Fruit fly (Drosophila melanogaster): Measurements from ENCODE around the gene CG31606.

The CG31606 gene

DNA sequence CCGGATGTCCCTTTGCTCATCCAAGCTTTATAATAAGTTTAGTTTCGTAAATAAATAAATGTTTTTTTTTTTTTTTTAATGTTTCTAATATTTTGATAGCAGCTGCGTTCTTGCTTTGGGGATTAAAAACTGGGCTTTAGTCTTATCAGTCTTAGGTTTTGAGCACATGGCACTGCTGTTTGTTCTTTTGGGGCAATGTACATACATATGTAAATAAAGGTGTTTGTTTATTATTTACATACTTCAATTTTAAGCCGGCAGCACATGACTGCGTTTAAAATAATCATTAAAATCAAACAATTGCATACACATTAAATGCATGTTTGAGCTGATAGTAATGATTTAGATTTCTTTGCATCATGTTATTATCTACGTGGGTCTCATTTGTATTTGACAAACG lies 16.8 kb downstream of the CG31606 start (continued):
- TF ChIP-seq CG1792 (GFP tag; optimal IDR thresholded peaks at IDR 0.05) (peak; percentile 80), kni (GFP tag; optimal IDR thresholded peaks at IDR 0.05) (peak; percentile 76), knrl (GFP tag; IDR thresholded peaks at IDR 0.05; ENCODE audit: partially characterized antibody) (no peak), oc (tag; optimal IDR thresholded peaks at IDR 0.05) (peak; percentile 87), CG10267 (tag; optimal IDR thresholded peaks at IDR 0.05) (peak; percentile 54), schlank (tag; optimal IDR thresholded peaks at IDR 0.05) (peak; percentile 53), br (optimal IDR thresholded peaks at IDR 0.05) (no peak), ci (GFP tag; IDR thresholded peaks at IDR 0.05) (peak; percentile 93), CG3065 (GFP tag; optimal IDR thresholded peaks at IDR 0.05) (peak; percentile 59), jumu (GFP tag; optimal IDR thresholded peaks at IDR 0.05) (peak; percentile 20), ssp (GFP tag; IDR thresholded peaks at IDR 0.05) (no peak), CG14050 (GFP tag; IDR thresholded peaks at IDR 0.05) (no peak; the same call in 2 of the 3 replicates), gfzf (GFP tag; optimal IDR thresholded peaks at IDR 0.05) (no peak), sens-2 (GFP tag; IDR thresholded peaks at IDR 0.05) (peak; percentile 74), maf-S (GFP tag; optimal IDR thresholded peaks at IDR 0.05) (peak; percentile 63), salm (tag; optimal IDR thresholded peaks at IDR 0.05) (peak; percentile 85), CG6683 (GFP tag; optimal IDR thresholded peaks at IDR 0.05) (peak; percentile 51), crc (GFP tag; optimal IDR thresholded peaks at IDR 0.05) (peak; percentile 45), Dip2 (GFP tag; IDR thresholded peaks at IDR 0.05) (no peak), ara (GFP tag; IDR thresholded peaks at IDR 0.05) (peak; percentile 84), ken (GFP tag; IDR thresholded peaks at IDR 0.05) (peak; percentile 57; the same call in 1 of the 3 replicates), gt (GFP tag; IDR thresholded peaks at IDR 0.05) (0 out of 2 replicates have a peak, but pooled peaks have one; percentile 11), CG1024 (GFP tag; IDR thresholded peaks at IDR 0.05) (peak; percentile 76; the same call in 1 of the 2 replicates), CG8290 (GFP tag; optimal IDR thresholded peaks at IDR 0.05) (peak; percentile 70), CG8290 (tag; optimal IDR thresholded peaks at IDR 0.05) (peak; percentile 76 to 87), CG7963 (GFP tag; IDR thresholded peaks at IDR 0.05; ENCODE audit: partially characterized antibody) (no peak), CG18599 (GFP tag; optimal IDR thresholded peaks at IDR 0.05) (peak; percentile 68), CG14014 (GFP tag; IDR thresholded peaks at IDR 0.05) (peak; percentile 63; the same call in 1 of the 2 replicates), emc (GFP tag; optimal IDR thresholded peaks at IDR 0.05) (no peak), CG2199 (GFP tag; IDR thresholded peaks at IDR 0.05) (peak; percentile 50; the same call in 1 of the 3 replicates), ash1 (GFP tag; optimal IDR thresholded peaks at IDR 0.05) (no peak), phol (tag; optimal IDR thresholded peaks at IDR 0.05) (peak; percentile 35), CG18764 (GFP tag; optimal IDR thresholded peaks at IDR 0.05) (peak; percentile 83), CG7271 (tag; optimal IDR thresholded peaks at IDR 0.05) (peak; percentile 31), CrebB (tag; optimal IDR thresholded peaks at IDR 0.05) (peak; percentile 84), CG17568 (GFP tag; optimal IDR thresholded peaks at IDR 0.05) (peak; percentile 92), CG1529 (GFP tag; optimal IDR thresholded peaks at IDR 0.05) (peak; percentile 90), bigmax (GFP tag; optimal IDR thresholded peaks at IDR 0.05) (peak; percentile 39), CG16779 (GFP tag; IDR thresholded peaks at IDR 0.05) (no peak), bowl (GFP tag; IDR thresholded peaks at IDR 0.05) (no peak), CG10321 (GFP tag; IDR thresholded peaks at IDR 0.05) (no peak), psq (GFP tag; optimal IDR thresholded peaks at IDR 0.05) (peak; percentile 70), Neu2 (GFP tag; optimal IDR thresholded peaks at IDR 0.05; ENCODE audit: borderline replicate concordance) (no peak), CG17612 (GFP tag; IDR thresholded peaks at IDR 0.05) (0 out of 2 replicates have a peak, but pooled peaks have one; percentile 27), pnt (GFP tag; optimal IDR thresholded peaks at IDR 0.05) (peak; percentile 57), CG10431 (GFP tag; optimal IDR thresholded peaks at IDR 0.05) (peak; percentile 79), her (GFP tag; optimal IDR thresholded peaks at IDR 0.05) (peak; percentile 29), CG8281 (tag; optimal IDR thresholded peaks at IDR 0.05) (peak; percentile 55), z (GFP tag; IDR thresholded peaks at IDR 0.05) (peak; percentile 63; the same call in 1 of the 3 replicates), CG10366 (GFP tag; IDR thresholded peaks at IDR 0.05) (no peak; the same call in 1 of the 2 replicates), Dref (GFP tag; IDR thresholded peaks at IDR 0.05) (no peak)

Measured in whole organism, embryonic.